Worm (Caenorhabditis elegans): ENCODE results near the gene flp-5.
A peak's percentile ranks its signal among the peaks of the same experiment; 100 is the strongest.

The flp-5 gene

DNA sequence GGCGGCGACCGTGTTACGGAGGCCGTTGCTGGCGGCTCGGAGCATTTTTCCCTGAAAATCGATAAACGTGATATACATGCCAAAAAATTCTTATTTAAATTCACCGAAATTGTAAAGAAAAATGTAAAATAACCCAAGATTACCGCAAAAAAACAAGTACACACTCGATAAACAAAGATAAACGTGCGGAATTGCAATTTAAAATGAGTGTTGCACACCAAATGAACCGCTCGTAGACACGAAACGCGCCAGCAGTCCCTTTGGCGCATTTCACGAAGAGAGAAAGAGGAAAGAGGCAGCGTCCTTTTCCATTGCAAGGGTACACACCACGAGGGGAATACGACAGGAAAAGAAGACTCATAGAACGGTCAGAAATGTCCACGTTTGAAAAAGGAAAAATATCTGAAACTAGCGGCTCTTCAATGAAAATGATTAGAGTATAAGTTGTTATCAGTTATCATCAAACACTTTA, 18.0 kb downstream of the flp-5 start, which contains the start of gene sdha-1 (continued):
- peak; percentile 66 for TF ChIP-seq duxl-1 (tag; optimal IDR thresholded peaks at IDR 0.05; ENCODE audit: poor library complexity)
- TF ChIP-seq nhr-77 (tag; optimal IDR thresholded peaks at IDR 0.05) = peak; percentile 86
- TF ChIP-seq ZK546.5 (tag; optimal IDR thresholded peaks at IDR 0.05) = no peak
- TF ChIP-seq F44E2.7 (GFP tag; IDR thresholded peaks at IDR 0.05) = no peak
- no peak for TF ChIP-seq daf-8 (GFP tag; IDR thresholded peaks at IDR 0.05)
- no peak for TF ChIP-seq lin-1 (GFP tag; IDR thresholded peaks at IDR 0.05)
- TF ChIP-seq lir-3 (tag; optimal IDR thresholded peaks at IDR 0.05) = no peak
- TF ChIP-seq nhr-42 (GFP tag; IDR thresholded peaks at IDR 0.05) = peak; percentile 43; the same call in 1 of the 2 replicates
- TF ChIP-seq dmd-6 (GFP tag; IDR thresholded peaks at IDR 0.05) = peak; percentile 88
- TF ChIP-seq daf-12 (tag; optimal IDR thresholded peaks at IDR 0.05) = no peak
- no peak for TF ChIP-seq ces-1 (GFP tag; optimal IDR thresholded peaks at IDR 0.05)
- TF ChIP-seq pqm-1 (tag; optimal IDR thresholded peaks at IDR 0.05) = peak; percentile 67
- no peak for TF ChIP-seq egl-43 (GFP tag; IDR thresholded peaks at IDR 0.05)
- no peak for TF ChIP-seq Y75B8A.6 (GFP tag; IDR thresholded peaks at IDR 0.05)
- peak; percentile 32; the same call in 1 of the 2 replicates for TF ChIP-seq nhr-41 (GFP tag; IDR thresholded peaks at IDR 0.05)
- TF ChIP-seq daf-16 (GFP tag; optimal IDR thresholded peaks at IDR 0.05) = peak in 1 of 2 experiments; percentile 56
- peak; percentile 93 for TF ChIP-seq daf-16 (tag; optimal IDR thresholded peaks at IDR 0.05)
- peak; percentile 46 for TF ChIP-seq nhr-6 (tag; optimal IDR thresholded peaks at IDR 0.05)
- no peak for TF ChIP-seq unc-130 (GFP tag; optimal IDR thresholded peaks at IDR 0.05)
- peak; percentile 72 for TF ChIP-seq nhr-102 (tag; optimal IDR thresholded peaks at IDR 0.05)
- TF ChIP-seq dpl-1 (GFP tag; optimal IDR thresholded peaks at IDR 0.05) = peak; percentile 80
- TF ChIP-seq mdl-1 (tag; optimal IDR thresholded peaks at IDR 0.05) = peak; percentile 45 to 96
- TF ChIP-seq lin-38 (GFP tag; IDR thresholded peaks at IDR 0.05) = peak; percentile 75
- TF ChIP-seq mxl-3 (GFP tag; optimal IDR thresholded peaks at IDR 0.05) = peak; percentile 93
- peak; percentile 59 for TF ChIP-seq nhr-48 (tag; optimal IDR thresholded peaks at IDR 0.05)
- TF ChIP-seq lin-29 (GFP tag; IDR thresholded peaks at IDR 0.05) = 0 out of 2 replicates have a peak, but pooled peaks have one; percentile 13

DNA sequence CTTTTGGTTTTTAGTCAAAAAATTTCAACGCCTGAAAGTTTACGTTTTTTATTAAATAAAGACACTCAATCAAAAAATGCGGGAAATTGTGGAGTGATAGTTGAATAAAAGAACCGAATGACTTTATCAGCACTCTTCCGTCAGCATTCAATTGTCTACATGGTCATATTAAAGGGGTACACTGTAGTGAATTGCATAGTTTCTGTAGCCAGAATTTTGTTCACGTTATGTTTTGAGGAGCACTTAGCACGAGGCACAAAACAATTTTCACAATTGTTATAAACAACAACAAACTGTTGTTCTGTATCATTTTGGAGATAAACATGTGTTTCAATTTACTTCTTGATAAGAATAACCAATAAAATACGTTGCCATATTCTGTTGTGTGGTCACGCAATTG, 21.0 kb downstream of the flp-5 start, which contains the start of gene D2021.4:
Gene D2021.4 (minus strand): TSS at position 48 of the 400 bp plus-strand sequence.
- TF ChIP-seq ztf-7 (tag; optimal IDR thresholded peaks at IDR 0.05) = peak; percentile 22
- peak; percentile 71 for TF ChIP-seq hlh-11 (tag; optimal IDR thresholded peaks at IDR 0.05)
- TF ChIP-seq hlh-30 (tag; optimal IDR thresholded peaks at IDR 0.05; ENCODE audit: insufficient read depth) = peak; percentile 38
- no peak for TF ChIP-seq Y5F2A.4 (GFP tag; optimal IDR thresholded peaks at IDR 0.05)
- TF ChIP-seq ztf-11 (tag; optimal IDR thresholded peaks at IDR 0.05) = no peak
- TF ChIP-seq T20F7.1 (GFP tag; optimal IDR thresholded peaks at IDR 0.05) = peak; percentile 4
- TF ChIP-seq mdl-1 (tag; optimal IDR thresholded peaks at IDR 0.05) = peak in 1 of 2 experiments; percentile 35
- peak; percentile 41 for TF ChIP-seq nhr-28 (tag; optimal IDR thresholded peaks at IDR 0.05)
- peak; percentile 50 for TF ChIP-seq nhr-77 (tag; optimal IDR thresholded peaks at IDR 0.05)
- peak; percentile 67 for TF ChIP-seq dmd-6 (GFP tag; IDR thresholded peaks at IDR 0.05)
- peak; percentile 13 for TF ChIP-seq mep-1 (tag; optimal IDR thresholded peaks at IDR 0.05)
- no peak for TF ChIP-seq cey-2 (tag; optimal IDR thresholded peaks at IDR 0.05; ENCODE audit: borderline replicate concordance, insufficient read depth)
- no peak for TF ChIP-seq ZK546.5 (tag; optimal IDR thresholded peaks at IDR 0.05)
- no peak for TF ChIP-seq nhr-42 (GFP tag; IDR thresholded peaks at IDR 0.05)
- no peak for TF ChIP-seq lin-39 (tag; optimal IDR thresholded peaks at IDR 0.05)
- TF ChIP-seq nhr-102 (tag; optimal IDR thresholded peaks at IDR 0.05) = peak; percentile 27
- TF ChIP-seq hif-1 (tag; optimal IDR thresholded peaks at IDR 0.05) = peak in 1 of 2 experiments; percentile 62
- no peak for TF ChIP-seq daf-16 (GFP tag; optimal IDR thresholded peaks at IDR 0.05)
- peak; percentile 98 for TF ChIP-seq daf-16 (tag; optimal IDR thresholded peaks at IDR 0.05)
- peak; percentile 55 for TF ChIP-seq dve-1 (tag; optimal IDR thresholded peaks at IDR 0.05; ENCODE audit: insufficient read depth)
- no peak for TF ChIP-seq set-16 (GFP tag; IDR thresholded peaks at IDR 0.05)
